Fruit fly (Drosophila melanogaster) whole organism, embryonic: ENCODE measurements around the gene Antp.

Experiments
- Adf1 ChIP-seq: fragments of 200-800 bp; sonication (Bioruptor generic); IDR thresholded peaks from 2 replicates; pipeline ENCODE4 v1.3.6; 2022; ENCODE audit warnings: missing biosample characterization, missing genetic modification characterization
- B-H2 ChIP-seq: fragments of 200-800 bp; sonication (Bioruptor generic); optimal IDR thresholded peaks from 2 replicates; lab custom pipeline; 2018; ENCODE audit warnings: missing biosample characterization, mild to moderate bottlenecking, missing genetic modification characterization
- CG1024 ChIP-seq: fragments of 200-800 bp; sonication (Bioruptor generic); IDR thresholded peaks from 2 replicates; pipeline ENCODE4 v1.3.6; 2022; ENCODE audit warnings: missing biosample characterization, missing genetic modification characterization
- CG10267 ChIP-seq: fragments of 200-800 bp; sonication (Bioruptor generic); optimal IDR thresholded peaks from 2 replicates; lab custom pipeline; 2018; ENCODE audit warnings: missing biosample characterization, mild to moderate bottlenecking, missing genetic modification characterization, moderate library complexity
- CG10321 ChIP-seq: fragments of 200-800 bp; sonication (Bioruptor generic); IDR thresholded peaks from 2 replicates; pipeline ENCODE4 v1.3.6; 2022; ENCODE audit warnings: missing biosample characterization, missing genetic modification characterization
- CG11456 ChIP-seq: fragments of 200-800 bp; sonication (Bioruptor generic); IDR thresholded peaks from 3 replicates; pipeline ENCODE4 v1.3.6; 2022; ENCODE audit warnings: missing biosample characterization, missing genetic modification characterization
- CG12104 ChIP-seq: fragments of 200-800 bp; sonication (Bioruptor generic); optimal IDR thresholded peaks from 3 replicates; lab custom pipeline; 2016; ENCODE audit warnings: missing biosample characterization, missing genetic modification characterization
- CG13424 ChIP-seq: fragments of 200-800 bp; sonication (Bioruptor generic); optimal IDR thresholded peaks from 2 replicates; lab custom pipeline; 2019; ENCODE audit warnings: missing biosample characterization, mild to moderate bottlenecking, missing genetic modification characterization, moderate library complexity
- CG15073 ChIP-seq: fragments of 200-800 bp; sonication (Bioruptor generic); optimal IDR thresholded peaks from 2 replicates; lab custom pipeline; 2016; ENCODE audit warnings: missing biosample characterization, missing genetic modification characterization
- CG15269 ChIP-seq: fragments of 200-800 bp; sonication (Bioruptor generic); optimal IDR thresholded peaks from 2 replicates; lab custom pipeline; 2018; ENCODE audit warnings: missing biosample characterization, mild to moderate bottlenecking, missing genetic modification characterization, moderate library complexity
- CG16813 ChIP-seq: fragments of 200-800 bp; sonication (Bioruptor generic); IDR thresholded peaks from 3 replicates; pipeline ENCODE4 v1.3.6; 2022; ENCODE audit warnings: missing biosample characterization, missing genetic modification characterization; ENCODE audit not compliant: partially characterized antibody
- CG17361 ChIP-seq: fragments of 200-800 bp; sonication (Bioruptor generic); IDR thresholded peaks from 3 replicates; pipeline ENCODE4 v1.3.6; 2022; ENCODE audit warnings: missing biosample characterization, missing genetic modification characterization
- CG18599 ChIP-seq: fragments of 200-800 bp; sonication (Bioruptor generic); optimal IDR thresholded peaks from 3 replicates; lab custom pipeline; 2017; ENCODE audit warnings: missing biosample characterization, missing genetic modification characterization, mild to moderate bottlenecking, moderate library complexity, missing genetic modification reagents
- CG2199 ChIP-seq: fragments of 200-800 bp; sonication (Bioruptor generic); IDR thresholded peaks from 3 replicates; pipeline ENCODE4 v1.3.6; 2022; ENCODE audit warnings: missing biosample characterization, missing genetic modification characterization
- CG30403 ChIP-seq: fragments of 200-800 bp; sonication (Bioruptor generic); optimal IDR thresholded peaks from 3 replicates; lab custom pipeline; 2016; ENCODE audit warnings: missing biosample characterization, missing genetic modification characterization
- CG30431 ChIP-seq: fragments of 200-800 bp; sonication (Bioruptor generic); optimal IDR thresholded peaks from 2 replicates; lab custom pipeline; 2017; ENCODE audit warnings: missing biosample characterization, missing genetic modification characterization
- CG32767 ChIP-seq: fragments of 200-800 bp; sonication (Bioruptor generic); IDR thresholded peaks from 2 replicates; pipeline ENCODE4 v1.3.6; 2022; ENCODE audit warnings: missing biosample characterization, missing genetic modification characterization
- CG33213 ChIP-seq: fragments of 200-800 bp; sonication (Bioruptor generic); optimal IDR thresholded peaks from 3 replicates; lab custom pipeline; 2016; ENCODE audit warnings: missing biosample characterization, missing genetic modification characterization
- CG3838 ChIP-seq: fragments of 200-800 bp; sonication (Bioruptor generic); optimal IDR thresholded peaks from 3 replicates; lab custom pipeline; 2016; ENCODE audit warnings: missing biosample characterization, missing genetic modification characterization
- CG4617 ChIP-seq: fragments of 200-800 bp; sonication (Bioruptor generic); optimal IDR thresholded peaks from 3 replicates; lab custom pipeline; 2016; ENCODE audit warnings: missing biosample characterization, missing genetic modification characterization, borderline replicate concordance
- CG4854 ChIP-seq: fragments of 200-800 bp; sonication (Bioruptor generic); optimal IDR thresholded peaks from 2 replicates; lab custom pipeline; 2016; ENCODE audit warnings: missing biosample characterization, missing genetic modification characterization, inconsistent platforms
- CG6254 ChIP-seq: fragments of 200-800 bp; sonication (Bioruptor generic); optimal IDR thresholded peaks from 3 replicates; lab custom pipeline; 2017; ENCODE audit warnings: mild to moderate bottlenecking, missing biosample characterization, missing genetic modification reagents, missing genetic modification characterization
- CG6654 ChIP-seq: fragments of 200-800 bp; sonication (Bioruptor generic); optimal IDR thresholded peaks from 2 replicates; lab custom pipeline; 2017; ENCODE audit warnings: missing biosample characterization, mild to moderate bottlenecking, missing genetic modification characterization
- CG6683 ChIP-seq: fragments of 200-800 bp; sonication (Bioruptor generic); optimal IDR thresholded peaks from 2 replicates; lab custom pipeline; 2017; ENCODE audit warnings: missing biosample characterization, mild to moderate bottlenecking, missing genetic modification characterization, missing genetic modification reagents
- CG7357 ChIP-seq: fragments of 200-800 bp; sonication (Bioruptor generic); IDR thresholded peaks from 3 replicates; pipeline ENCODE4 v1.3.6; 2022; ENCODE audit warnings: missing biosample characterization, missing genetic modification characterization
- CG7556 ChIP-seq: fragments of 200-800 bp; sonication (Bioruptor generic); optimal IDR thresholded peaks from 2 replicates; lab custom pipeline; 2017; ENCODE audit warnings: missing biosample characterization, mild to moderate bottlenecking, missing genetic modification characterization
- CG7839 ChIP-seq: fragments of 200-800 bp; sonication (Bioruptor generic); optimal IDR thresholded peaks from 3 replicates; lab custom pipeline; 2018; ENCODE audit warnings: missing biosample characterization, mild to moderate bottlenecking, missing genetic modification characterization, moderate library complexity
- CG8290 ChIP-seq, 3 experiments: fragments of 200-800 bp; sonication (Bioruptor generic); optimal IDR thresholded peaks; 2 replicates each; lab custom pipeline; 2016 to 2019; ENCODE audit warnings: missing biosample characterization in 3 of 3, missing genetic modification characterization in 3 of 3, mild to moderate bottlenecking in 2 of 3, moderate library complexity in 1 of 3
- CTCF ChIP-seq: fragments of 200-800 bp; sonication (Bioruptor generic); optimal IDR thresholded peaks from 2 replicates; lab custom pipeline; 2017; ENCODE audit warnings: missing biosample characterization, mild to moderate bottlenecking, missing genetic modification characterization, moderate library complexity
- Fer2 ChIP-seq: fragments of 200-800 bp; sonication (Bioruptor generic); optimal IDR thresholded peaks from 2 replicates; lab custom pipeline; 2018; ENCODE audit warnings: missing biosample characterization, mild to moderate bottlenecking, missing genetic modification characterization, moderate library complexity
- Hand ChIP-seq: fragments of 200-800 bp; sonication (Bioruptor generic); optimal IDR thresholded peaks from 2 replicates; lab custom pipeline; 2017; ENCODE audit warnings: mild to moderate bottlenecking, missing biosample characterization, missing genetic modification reagents, missing genetic modification characterization
- MBD-R2 ChIP-seq: fragments of 200-800 bp; sonication (Bioruptor generic); IDR thresholded peaks from 2 replicates; pipeline ENCODE4 v1.3.6; 2022; ENCODE audit warnings: missing biosample characterization, missing genetic modification characterization
- Rx ChIP-seq: fragments of 200-800 bp; sonication (Bioruptor generic); IDR thresholded peaks from 2 replicates; pipeline ENCODE4 v1.3.6; 2022; ENCODE audit warnings: missing biosample characterization, missing genetic modification characterization
- Vsx1 ChIP-seq: fragments of 200-800 bp; sonication (Bioruptor generic); optimal IDR thresholded peaks from 2 replicates; lab custom pipeline; 2017; ENCODE audit warnings: missing biosample characterization, mild to moderate bottlenecking, missing genetic modification characterization, missing genetic modification reagents
- Xrp1 ChIP-seq: fragments of 200-800 bp; sonication (Bioruptor generic); IDR thresholded peaks from 2 replicates; pipeline ENCODE4 v1.3.6; 2022; ENCODE audit warnings: missing biosample characterization, missing genetic modification characterization
- ac ChIP-seq: fragments of 200-800 bp; sonication (Bioruptor generic); optimal IDR thresholded peaks from 3 replicates; lab custom pipeline; 2017; ENCODE audit warnings: missing biosample characterization, mild to moderate bottlenecking, missing genetic modification characterization
- ara ChIP-seq: fragments of 200-800 bp; sonication (Bioruptor generic); IDR thresholded peaks from 2 replicates; pipeline ENCODE4 v1.3.6; 2022; ENCODE audit warnings: missing biosample characterization, missing genetic modification characterization
- cad ChIP-seq: fragments of >200 bp; optimal IDR thresholded peaks from 2 replicates; lab custom pipeline; 2017; ENCODE audit warnings: missing biosample characterization, missing genetic modification characterization
- cato ChIP-seq: fragments of 200-800 bp; sonication (Bioruptor generic); optimal IDR thresholded peaks from 2 replicates; lab custom pipeline; 2016; ENCODE audit warnings: missing biosample characterization, missing genetic modification characterization, borderline replicate concordance
- corto ChIP-seq: fragments of 200-800 bp; sonication (Bioruptor generic); optimal IDR thresholded peaks from 2 replicates; lab custom pipeline; 2016; ENCODE audit warnings: missing biosample characterization, mild to moderate bottlenecking, missing genetic modification characterization, moderate library complexity
- eyg ChIP-seq: fragments of 200-800 bp; sonication (Bioruptor generic); optimal IDR thresholded peaks from 3 replicates; lab custom pipeline; 2016; ENCODE audit warnings: missing biosample characterization, missing genetic modification characterization
- fd96Cb ChIP-seq: fragments of 200-800 bp; sonication (Bioruptor generic); optimal IDR thresholded peaks from 2 replicates; lab custom pipeline; 2018; ENCODE audit warnings: missing biosample characterization, mild to moderate bottlenecking, missing genetic modification characterization, moderate library complexity
- ind ChIP-seq: fragments of 200-800 bp; sonication (Bioruptor generic); optimal IDR thresholded peaks from 3 replicates; lab custom pipeline; 2016; ENCODE audit warnings: missing biosample characterization, missing genetic modification characterization
- kah ChIP-seq: fragments of 200-800 bp; sonication (Bioruptor generic); optimal IDR thresholded peaks from 2 replicates; lab custom pipeline; 2018; ENCODE audit warnings: missing biosample characterization, mild to moderate bottlenecking, missing genetic modification characterization
- kay ChIP-seq: fragments of 200-800 bp; sonication (Bioruptor generic); optimal IDR thresholded peaks from 2 replicates; lab custom pipeline; 2016; ENCODE audit warnings: missing biosample characterization, missing genetic modification characterization
- kni ChIP-seq: fragments of 200-800 bp; sonication (Bioruptor generic); optimal IDR thresholded peaks from 3 replicates; lab custom pipeline; 2017; ENCODE audit warnings: mild to moderate bottlenecking, missing biosample characterization, missing genetic modification reagents, missing genetic modification characterization
- lab ChIP-seq: fragments of 200-800 bp; sonication (Bioruptor generic); optimal IDR thresholded peaks from 3 replicates; lab custom pipeline; 2017; ENCODE audit warnings: missing biosample characterization, missing genetic modification characterization, mild to moderate bottlenecking, moderate library complexity, missing genetic modification reagents
- nau ChIP-seq: fragments of 200-800 bp; sonication (Bioruptor generic); optimal IDR thresholded peaks from 3 replicates; lab custom pipeline; 2017; ENCODE audit warnings: missing biosample characterization, mild to moderate bottlenecking, missing genetic modification characterization, missing genetic modification reagents
- nerfin-1 ChIP-seq: fragments of 200-800 bp; sonication (Bioruptor generic); optimal IDR thresholded peaks from 3 replicates; lab custom pipeline; 2019; ENCODE audit warnings: missing biosample characterization, mild to moderate bottlenecking, missing genetic modification characterization, moderate library complexity
- ttk ChIP-seq: fragments of 200-800 bp; sonication (Bioruptor generic); IDR thresholded peaks from 2 replicates; pipeline ENCODE4 v2.1.2; 2022; ENCODE audit warnings: missing biosample characterization, missing genetic modification characterization

The Antp gene

DNA sequence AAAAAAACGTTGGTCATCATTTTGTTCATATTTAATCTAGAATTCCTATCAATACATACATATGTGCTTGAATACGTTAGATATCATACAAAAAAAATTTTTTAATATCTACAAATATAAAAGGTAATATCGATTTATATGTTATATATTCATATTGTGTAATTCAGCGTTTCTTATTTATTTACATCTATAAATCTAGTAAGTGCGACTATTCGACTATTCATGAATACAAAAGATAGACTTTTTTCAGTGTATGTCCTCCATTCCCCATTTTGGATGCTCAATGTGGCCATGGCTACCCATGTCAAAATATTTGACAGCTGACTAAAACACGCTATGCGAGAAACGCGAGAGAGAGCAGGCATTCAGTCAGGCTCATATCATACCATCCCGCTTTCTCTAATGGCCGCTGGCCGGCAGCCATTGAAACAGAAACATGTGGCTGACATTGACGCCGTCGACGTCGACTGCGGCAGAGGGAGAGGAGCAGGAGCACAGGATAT is 95.7 kb downstream of the Antp start (continued):
- TF ChIP-seq cad (no peak), nerfin-1 (peak; percentile 73), CG11456 (GFP tag; lab: Robert Waterston, UW) (no peak), CG10321 (GFP tag; lab: Robert Waterston, UW) (peak; percentile 92), CG16813 (GFP tag; lab: Robert Waterston, UW) (no peak), CG8290 (GFP tag; optimal IDR thresholded peaks at IDR 0.05; lab: Kevin White, UChicago) (peak; percentile 17), CG8290 (tag; optimal IDR thresholded peaks at IDR 0.05; lab: Kevin White, UChicago) (no peak), Adf1 (GFP tag; lab: Robert Waterston, UW) (peak; percentile 71), CG7556 (GFP tag; lab: Kevin White, UChicago) (peak; percentile 81), Vsx1 (GFP tag; lab: Kevin White, UChicago) (peak; percentile 32), kni (peak; percentile 32), Hand (peak; percentile 38), CG10267 (tag; lab: Kevin White, UChicago) (peak; percentile 84), CG1024 (0 out of 2 replicates have a peak, but pooled peaks have one; percentile 26), Xrp1 (GFP tag; lab: Robert Waterston, UW) (peak; percentile 80), CG4854 (GFP tag; lab: Kevin White, UChicago) (no peak), CG7357 (GFP tag; lab: Robert Waterston, UW) (0 out of 3 replicates have a peak, but pooled peaks have one; percentile 18), CG32767 (GFP tag; lab: Robert Waterston, UW) (peak; percentile 20; the same call in 1 of the 2 replicates), CG30431 (GFP tag; lab: Kevin White, UChicago) (peak; percentile 40), CG33213 (GFP tag; lab: Kevin White, UChicago) (no peak), Fer2 (tag; lab: Kevin White, UChicago) (no peak), CG6654 (GFP tag; lab: Kevin White, UChicago) (peak; percentile 43), CG13424 (tag; lab: Kevin White, UChicago) (peak; percentile 86), CG4617 (GFP tag; lab: Kevin White, UChicago) (no peak), lab (GFP tag; lab: Kevin White, UChicago) (peak; percentile 78), MBD-R2 (GFP tag; lab: Robert Waterston, UW) (no peak), ind (peak; percentile 37), B-H2 (no peak), eyg (GFP tag; lab: Kevin White, UChicago) (no peak), CG15073 (GFP tag; lab: Kevin White, UChicago) (no peak), CG15269 (tag; lab: Kevin White, UChicago) (peak; percentile 73), corto (no peak), CG18599 (GFP tag; lab: Kevin White, UChicago) (peak; percentile 75), nau (GFP tag; lab: Kevin White, UChicago) (peak; percentile 57), CG6683 (GFP tag; lab: Kevin White, UChicago) (peak; percentile 19), Rx (GFP tag; lab: Robert Waterston, UW) (no peak), ac (peak; percentile 47), CG30403 (peak; percentile 71), CG3838 (GFP tag; lab: Kevin White, UChicago) (no peak), CG7839 (tag; lab: Kevin White, UChicago) (peak; percentile 85), kah (GFP tag; lab: Kevin White, UChicago) (peak; percentile 32), CG2199 (GFP tag; lab: Robert Waterston, UW) (0 out of 3 replicates have a peak, but pooled peaks have one; percentile 33), fd96Cb (peak; percentile 86), CG12104 (GFP tag; lab: Kevin White, UChicago) (peak; percentile 47), CG17361 (peak; percentile 94), CTCF (no peak), ara (GFP tag; lab: Robert Waterston, UW) (peak; percentile 80), kay (GFP tag; lab: Kevin White, UChicago) (peak; percentile 22), cato (GFP tag; lab: Kevin White, UChicago) (peak; percentile 17), CG6254 (GFP tag; lab: Kevin White, UChicago) (peak; percentile 80), ttk (GFP tag; lab: Robert Waterston, UW) (peak; percentile 37; the same call in 1 of the 2 replicates)
